Fruit fly (Drosophila melanogaster): ENCODE data around the gene smo.

dm6 chr2L:244559-244958, 32.8 kb upstream of the smo start:
- TF ChIP-seq ovo (GFP tag; optimal IDR thresholded peaks at IDR 0.05) (no peak), Hr96 (GFP tag; optimal IDR thresholded peaks at IDR 0.05) (no peak), CG7045 (GFP tag; optimal IDR thresholded peaks at IDR 0.05) (no peak), Clk (GFP tag; optimal IDR thresholded peaks at IDR 0.05) (no peak), toe (GFP tag; optimal IDR thresholded peaks at IDR 0.05) (no peak), Mnt (GFP tag; optimal IDR thresholded peaks at IDR 0.05) (no peak), pad (GFP tag; optimal IDR thresholded peaks at IDR 0.05) (no peak), CG12768 (GFP tag; optimal IDR thresholded peaks at IDR 0.05) (no peak), kay (GFP tag; ENCODE audit: borderline replicate concordance) (no peak), CG11617 (GFP tag; optimal IDR thresholded peaks at IDR 0.05) (no peak), cnc (optimal IDR thresholded peaks at IDR 0.05) (no peak), CG14711 (tag; optimal IDR thresholded peaks at IDR 0.05) (no peak)
